Worm (Caenorhabditis elegans): ENCODE measurements around the gene fbxb-85.

ce11 chrIII:10812798-10813295 is 35.9 kb downstream of the fbxb-85 start:
- TF ChIP-seq tbp1 (GFP tag; optimal IDR thresholded peaks at IDR 0.05) (no peak), egl-18 (GFP tag; IDR thresholded peaks at IDR 0.05) (no peak), aptf-2 (GFP tag; conservative IDR thresholded peaks at IDR 0.05) (no peak), lin-26 (GFP tag; IDR thresholded peaks at IDR 0.05) (no peak), nhr-90 (tag; optimal IDR thresholded peaks at IDR 0.05) (no peak), ztf-25 (GFP tag; IDR thresholded peaks at IDR 0.05) (no peak), ama-1 (optimal IDR thresholded peaks at IDR 0.05) (no peak), ama-1 (GFP tag; optimal IDR thresholded peaks at IDR 0.05) (no peak), pbrm-1 (GFP tag; IDR thresholded peaks at IDR 0.05) (no peak)

All from whole organism, young adult.